1 worm cellular context compared by ENCODE assay signal in genomic region chrIV:10311115-10311514, ce11.
TF ChIP-seq lines count a peak whose summit lies in the region.

No protein-coding gene starts in this region.

TF ChIP-seq in whole organism, young adult, 124 proteins besides CTCF, POLR2A, EP300 and RAD21 (continued from another document):
- no peak for TF ChIP-seq Y56A3A.18 (GFP tag; IDR thresholded peaks at IDR 0.05; lab: Robert Waterston, UW)
- TF ChIP-seq ztf-28 (GFP tag; IDR thresholded peaks at IDR 0.05; lab: Robert Waterston, UW): no peak
- no peak for TF ChIP-seq lsl-1 (GFP tag; optimal IDR thresholded peaks at IDR 0.05; lab: Kevin White, UChicago)
- no peak for TF ChIP-seq cebp-2 (GFP tag; IDR thresholded peaks at IDR 0.05; lab: Robert Waterston, UW)
- TF ChIP-seq him-1 (tag; optimal IDR thresholded peaks at IDR 0.05; lab: Kevin White, UChicago): peak; percentile 68
- TF ChIP-seq cebp-1 (GFP tag; IDR thresholded peaks at IDR 0.05; lab: Robert Waterston, UW): no peak
- no peak for TF ChIP-seq cebp-1 (tag; optimal IDR thresholded peaks at IDR 0.05; lab: Kevin White, UChicago)
- TF ChIP-seq sptf-2 (GFP tag; optimal IDR thresholded peaks at IDR 0.05; lab: Kevin White, UChicago): no peak
- TF ChIP-seq C17E4.6 (GFP tag; IDR thresholded peaks at IDR 0.05; lab: Robert Waterston, UW): no peak
- TF ChIP-seq nhr-90 (tag; optimal IDR thresholded peaks at IDR 0.05; lab: Kevin White, UChicago): peak; percentile 37
- TF ChIP-seq F39B2.1 (GFP tag; IDR thresholded peaks at IDR 0.05; lab: Robert Waterston, UW): no peak
- TF ChIP-seq ztf-26 (tag; optimal IDR thresholded peaks at IDR 0.05; lab: Kevin White, UChicago): no peak
- no peak for TF ChIP-seq egl-44 (GFP tag; IDR thresholded peaks at IDR 0.05; lab: Robert Waterston, UW)
- no peak for TF ChIP-seq lin-35 (GFP tag; optimal IDR thresholded peaks at IDR 0.05; lab: Kevin White, UChicago)
- no peak for TF ChIP-seq nhr-80 (tag; optimal IDR thresholded peaks at IDR 0.05; lab: Kevin White, UChicago)
- TF ChIP-seq F55B11.4 (tag; optimal IDR thresholded peaks at IDR 0.05; lab: Kevin White, UChicago; ENCODE audit: borderline replicate concordance, insufficient read depth): no peak
- TF ChIP-seq madf-10 (tag; optimal IDR thresholded peaks at IDR 0.05; lab: Kevin White, UChicago): no peak
- TF ChIP-seq nfyb-1 (GFP tag; IDR thresholded peaks at IDR 0.05; lab: Robert Waterston, UW): no peak
- no peak for TF ChIP-seq madf-3 (GFP tag; IDR thresholded peaks at IDR 0.05; lab: Robert Waterston, UW)
- no peak for TF ChIP-seq lag-1 (GFP tag; IDR thresholded peaks at IDR 0.05; lab: Robert Waterston, UW)
- TF ChIP-seq hrde-1 (tag; optimal IDR thresholded peaks at IDR 0.05; lab: Kevin White, UChicago; ENCODE audit: borderline replicate concordance): no peak
- TF ChIP-seq F22D6.2 (tag; optimal IDR thresholded peaks at IDR 0.05; lab: Kevin White, UChicago): no peak
- no peak for TF ChIP-seq let-526 (GFP tag; IDR thresholded peaks at IDR 0.05; lab: Robert Waterston, UW)
- no peak for TF ChIP-seq ceh-79 (tag; optimal IDR thresholded peaks at IDR 0.05; lab: Kevin White, UChicago)
- TF ChIP-seq nfya-2 (GFP tag; IDR thresholded peaks at IDR 0.05; lab: Robert Waterston, UW): no peak
- TF ChIP-seq pha-4 (tag; optimal IDR thresholded peaks at IDR 0.05; lab: Kevin White, UChicago): no peak
- no peak for TF ChIP-seq hsf-1 (GFP tag; IDR thresholded peaks at IDR 0.05; lab: Robert Waterston, UW)
TF ChIP-seq in whole organism, young adult: peak in this region for 14.
